Fruit fly (Drosophila melanogaster) whole organism, adult: Measurements from ENCODE around the gene RhoGAP71E.

Experiments
- CG12768 ChIP-seq: fragments of 200-800 bp; sonication (Bioruptor generic); optimal IDR thresholded peaks from 2 replicates; lab custom pipeline; 2017; ENCODE audit warnings: missing biosample characterization, missing genetic modification characterization, mild to moderate bottlenecking, moderate library complexity, missing genetic modification reagents
- CG14711 ChIP-seq: fragments of 200-800 bp; sonication (Bioruptor generic); optimal IDR thresholded peaks from 2 replicates; lab custom pipeline; 2018; ENCODE audit warnings: missing biosample characterization, mild to moderate bottlenecking, missing genetic modification characterization, moderate library complexity
- bab1 ChIP-seq: fragments of 200-800 bp; sonication (Bioruptor generic); optimal IDR thresholded peaks from 3 replicates; lab custom pipeline; 2019; ENCODE audit warnings: missing biosample characterization, mild to moderate bottlenecking, missing genetic modification characterization, moderate library complexity
- cic ChIP-seq: fragments of 200-800 bp; sonication (Bioruptor generic); optimal IDR thresholded peaks from 2 replicates; lab custom pipeline; 2017; ENCODE audit warnings: missing biosample characterization, mild to moderate bottlenecking, missing genetic modification characterization, moderate library complexity
- cnc ChIP-seq, 2 experiments: fragments of >200 bp; optimal IDR thresholded peaks; 2 replicates each; lab custom pipeline; 2017
- kay ChIP-seq: fragments of 200-800 bp; sonication (Bioruptor generic); peaks from one replicate; lab custom pipeline; 2016; ENCODE audit warnings: missing biosample characterization, missing genetic modification characterization, borderline replicate concordance
- ovo ChIP-seq: fragments of 200-800 bp; sonication (Bioruptor generic); optimal IDR thresholded peaks from 2 replicates; lab custom pipeline; 2016; ENCODE audit warnings: missing biosample characterization, missing genetic modification characterization

- TF ChIP-seq cic (no peak), CG12768 (no peak), CG14711 (tag; lab: Kevin White, UChicago) (no peak), kay (GFP tag; lab: Kevin White, UChicago) (no peak), bab1 (GFP tag; lab: Kevin White, UChicago) (no peak), ovo (GFP tag; lab: Kevin White, UChicago) (no peak), cnc (optimal IDR thresholded peaks at IDR 0.05; lab: Kevin White, UChicago) (no peak)
These were observed 2.3 kb downstream of the RhoGAP71E start for dm6 chr3L:15590803-15591597.
